Fruit fly (Drosophila melanogaster): ENCODE measurements around the gene CG15535.

Gene CG15535

DNA sequence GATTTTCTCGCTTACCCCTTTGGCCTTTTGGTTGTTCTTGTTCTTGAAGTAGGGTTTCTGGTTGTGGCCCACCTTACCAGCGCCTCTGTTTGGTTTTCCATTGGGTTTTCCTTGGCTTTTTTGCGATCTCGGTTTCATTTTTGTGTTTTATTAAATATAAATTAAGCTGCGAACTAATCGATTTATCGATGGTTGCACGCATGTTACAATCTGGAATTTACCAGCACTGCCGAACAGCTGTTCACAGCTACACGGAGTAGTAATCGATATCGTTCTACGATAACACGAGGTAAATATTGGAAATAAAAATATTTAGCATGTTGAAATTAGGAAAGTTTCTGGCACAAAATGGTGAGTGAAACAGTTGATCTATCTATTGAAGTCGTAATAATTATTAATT, at the start of gene CG15535, which contains the start of gene mRpS18C:
TSS of gene CG15535 (minus strand) at position 235 of the 400 bp plus-strand sequence.
TSS of gene mRpS18C (plus strand) at position 280 of the 400 bp plus-strand sequence.
- peak; percentile 25 for TF ChIP-seq pad (GFP tag; optimal IDR thresholded peaks at IDR 0.05)
- peak; percentile 50 for TF ChIP-seq CG7101 (tag; optimal IDR thresholded peaks at IDR 0.05)
- TF ChIP-seq toe (GFP tag; optimal IDR thresholded peaks at IDR 0.05): peak; percentile 43
- peak; percentile 90 for TF ChIP-seq Mnt (GFP tag; optimal IDR thresholded peaks at IDR 0.05)
- TF ChIP-seq Clk (GFP tag; optimal IDR thresholded peaks at IDR 0.05): peak; percentile 21
- TF ChIP-seq CG7045 (GFP tag; optimal IDR thresholded peaks at IDR 0.05): no peak
- peak; percentile 46 for TF ChIP-seq bab1 (GFP tag; optimal IDR thresholded peaks at IDR 0.05)
- TF ChIP-seq kay (GFP tag; ENCODE audit: borderline replicate concordance): peak; percentile 92
- peak; percentile 36 for TF ChIP-seq CG11617 (GFP tag; optimal IDR thresholded peaks at IDR 0.05)
- no peak for TF ChIP-seq ovo (GFP tag; optimal IDR thresholded peaks at IDR 0.05)
- peak; percentile 23 for TF ChIP-seq cic (GFP tag; optimal IDR thresholded peaks at IDR 0.05)
- peak; percentile 41 for TF ChIP-seq CG5204 (GFP tag; optimal IDR thresholded peaks at IDR 0.05)
- no peak for TF ChIP-seq Crg-1 (GFP tag; optimal IDR thresholded peaks at IDR 0.05)
- TF ChIP-seq CG12768 (GFP tag; optimal IDR thresholded peaks at IDR 0.05): no peak

DNA sequence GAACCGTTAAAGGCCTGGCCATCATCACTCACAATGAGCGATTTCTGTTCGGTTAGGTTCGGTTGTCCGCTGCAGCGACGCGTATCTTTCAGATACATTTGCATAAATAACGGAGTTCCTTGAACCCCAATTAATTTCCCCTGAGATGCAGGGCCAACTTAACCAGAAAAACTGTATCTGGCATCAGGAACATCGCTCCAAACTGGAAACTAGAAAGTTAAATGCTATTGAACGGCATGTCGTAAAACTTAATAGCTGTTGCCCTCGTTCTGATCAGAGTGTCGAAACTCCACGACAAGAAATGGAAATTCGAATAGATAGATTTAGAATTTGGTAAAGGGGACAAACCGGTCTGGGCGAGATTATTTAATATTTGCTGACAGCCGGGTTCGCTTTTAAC, 48.6 kb upstream of the CG15535 start:
- no peak for TF ChIP-seq CG7045 (GFP tag; optimal IDR thresholded peaks at IDR 0.05)
- TF ChIP-seq CG7101 (tag; optimal IDR thresholded peaks at IDR 0.05): no peak
- no peak for TF ChIP-seq Crg-1 (GFP tag; optimal IDR thresholded peaks at IDR 0.05)
- TF ChIP-seq Hr96 (GFP tag; optimal IDR thresholded peaks at IDR 0.05): no peak
- no peak for TF ChIP-seq pad (GFP tag; optimal IDR thresholded peaks at IDR 0.05)
- no peak for TF ChIP-seq ovo (GFP tag; optimal IDR thresholded peaks at IDR 0.05)
- TF ChIP-seq CG11617 (GFP tag; optimal IDR thresholded peaks at IDR 0.05): no peak
- TF ChIP-seq CG1620 (GFP tag; optimal IDR thresholded peaks at IDR 0.05): no peak
- TF ChIP-seq Mnt (GFP tag; optimal IDR thresholded peaks at IDR 0.05): no peak
- TF ChIP-seq CG5204 (GFP tag; optimal IDR thresholded peaks at IDR 0.05): no peak
- TF ChIP-seq kay (GFP tag; ENCODE audit: borderline replicate concordance): no peak
- no peak for TF ChIP-seq bab1 (GFP tag; optimal IDR thresholded peaks at IDR 0.05)
- no peak for TF ChIP-seq Clk (GFP tag; optimal IDR thresholded peaks at IDR 0.05)
- TF ChIP-seq CG33017 (tag; optimal IDR thresholded peaks at IDR 0.05): no peak
- no peak for TF ChIP-seq tj (GFP tag; optimal IDR thresholded peaks at IDR 0.05)
- no peak for TF ChIP-seq cnc (optimal IDR thresholded peaks at IDR 0.05)
- TF ChIP-seq cic (GFP tag; optimal IDR thresholded peaks at IDR 0.05): no peak

DNA sequence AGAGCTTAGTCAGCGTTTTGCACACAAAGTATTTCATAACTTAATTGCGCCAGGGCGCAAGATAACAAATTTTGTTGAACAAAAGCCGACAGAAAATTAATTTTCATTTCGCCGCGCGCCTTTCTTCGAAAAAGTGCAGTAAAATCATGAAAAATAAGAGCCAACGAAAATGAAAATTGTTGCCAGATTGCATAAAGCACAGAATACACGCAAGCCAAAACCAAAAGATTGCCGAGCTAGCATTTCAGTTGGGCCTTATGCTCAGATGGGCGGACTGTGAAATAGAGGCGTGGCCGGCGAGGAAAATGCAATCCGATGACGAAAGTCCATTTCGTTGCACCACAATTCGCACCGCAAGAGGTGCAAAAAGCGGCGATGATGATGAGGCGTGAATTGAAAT, 47.0 kb upstream of the CG15535 start:
- TF ChIP-seq tj (GFP tag; optimal IDR thresholded peaks at IDR 0.05): peak; percentile 99
- TF ChIP-seq Hr96 (GFP tag; optimal IDR thresholded peaks at IDR 0.05): no peak

dm6 chr3R:30467062-30467461, 43.3 kb upstream of the CG15535 start:
- TF ChIP-seq CG12768 (GFP tag; optimal IDR thresholded peaks at IDR 0.05) (no peak), CG7045 (GFP tag; optimal IDR thresholded peaks at IDR 0.05) (no peak), Crg-1 (GFP tag; optimal IDR thresholded peaks at IDR 0.05) (no peak), CG7101 (tag; optimal IDR thresholded peaks at IDR 0.05) (no peak), ovo (GFP tag; optimal IDR thresholded peaks at IDR 0.05) (no peak), CG11617 (GFP tag; optimal IDR thresholded peaks at IDR 0.05) (no peak), pad (GFP tag; optimal IDR thresholded peaks at IDR 0.05) (no peak), CG14711 (tag; optimal IDR thresholded peaks at IDR 0.05) (no peak), toe (GFP tag; optimal IDR thresholded peaks at IDR 0.05) (no peak), Mnt (GFP tag; optimal IDR thresholded peaks at IDR 0.05) (no peak), Clk (GFP tag; optimal IDR thresholded peaks at IDR 0.05) (no peak), bab1 (GFP tag; optimal IDR thresholded peaks at IDR 0.05) (no peak), Hr96 (GFP tag; optimal IDR thresholded peaks at IDR 0.05) (no peak), tj (GFP tag; optimal IDR thresholded peaks at IDR 0.05) (no peak), cic (GFP tag; optimal IDR thresholded peaks at IDR 0.05) (no peak), CG5204 (GFP tag; optimal IDR thresholded peaks at IDR 0.05) (no peak)

DNA sequence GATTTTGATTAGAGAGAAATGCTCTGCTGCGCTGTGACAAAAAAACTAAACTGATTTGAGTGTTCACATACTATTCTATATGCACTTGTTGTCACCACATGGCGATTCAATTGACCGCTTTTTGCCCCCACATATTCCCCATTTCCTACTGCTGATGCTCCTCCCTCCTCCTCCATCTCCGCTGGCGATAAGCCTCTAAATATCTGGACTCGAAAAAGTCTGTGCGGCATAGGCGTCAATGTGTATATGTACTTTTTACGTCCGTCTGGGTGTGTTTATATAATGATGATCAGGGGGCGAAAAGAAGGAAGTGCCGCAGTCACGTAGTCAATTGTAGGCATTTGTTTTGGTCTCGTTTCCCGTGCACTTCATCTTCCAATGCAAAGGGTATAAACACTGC, 42.8 kb upstream of the CG15535 start:
- TF ChIP-seq CG12768 (GFP tag; optimal IDR thresholded peaks at IDR 0.05): peak; percentile 54
- TF ChIP-seq pad (GFP tag; optimal IDR thresholded peaks at IDR 0.05): no peak
- TF ChIP-seq CG11617 (GFP tag; optimal IDR thresholded peaks at IDR 0.05): no peak
- no peak for TF ChIP-seq CG33017 (tag; optimal IDR thresholded peaks at IDR 0.05)
- no peak for TF ChIP-seq CG1620 (GFP tag; optimal IDR thresholded peaks at IDR 0.05)
- TF ChIP-seq tj (GFP tag; optimal IDR thresholded peaks at IDR 0.05): no peak
- no peak for TF ChIP-seq Crg-1 (GFP tag; optimal IDR thresholded peaks at IDR 0.05)
- TF ChIP-seq kay (GFP tag; ENCODE audit: borderline replicate concordance): no peak
- peak; percentile 14 for TF ChIP-seq Mnt (GFP tag; optimal IDR thresholded peaks at IDR 0.05)
- TF ChIP-seq bab1 (GFP tag; optimal IDR thresholded peaks at IDR 0.05): no peak
- TF ChIP-seq CG7101 (tag; optimal IDR thresholded peaks at IDR 0.05): no peak
- no peak for TF ChIP-seq CG7045 (GFP tag; optimal IDR thresholded peaks at IDR 0.05)
- peak; percentile 76 for TF ChIP-seq cic (GFP tag; optimal IDR thresholded peaks at IDR 0.05)
- no peak for TF ChIP-seq cnc (optimal IDR thresholded peaks at IDR 0.05)

DNA sequence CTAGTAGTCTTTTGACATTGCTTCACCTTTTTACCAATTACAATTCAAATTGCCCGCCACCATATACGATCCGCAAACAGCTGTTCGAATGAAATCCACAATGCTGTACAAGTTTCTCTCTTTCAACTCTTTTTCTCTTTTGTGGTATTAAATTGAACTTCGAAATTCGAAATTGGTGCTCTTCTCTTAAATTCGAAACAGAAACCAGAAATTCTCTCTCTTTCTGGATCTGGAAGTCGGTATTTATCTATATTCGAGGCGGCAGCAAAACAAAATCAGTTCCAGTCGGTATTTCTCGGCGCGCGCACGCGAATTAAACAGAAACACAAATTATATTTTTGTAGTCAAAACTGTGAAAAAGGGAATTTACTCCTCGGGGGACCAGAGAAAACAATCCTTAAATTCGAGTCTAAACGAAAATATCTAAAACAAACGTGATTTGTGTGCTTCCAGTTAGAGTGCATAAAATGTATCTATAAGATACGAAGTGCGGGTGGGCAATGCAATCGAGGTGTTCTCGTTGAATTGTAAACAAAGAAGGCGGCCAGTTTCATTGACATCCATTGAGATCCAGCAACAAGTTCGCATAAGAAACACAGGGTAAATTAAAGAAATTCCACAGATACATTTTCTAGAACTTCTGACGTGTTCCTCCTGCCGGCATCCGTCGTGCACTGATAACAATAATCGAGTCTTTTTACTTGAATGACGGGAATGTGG, 42.2 kb upstream of the CG15535 start, which contains the start of gene PH4alphaEFB:
TSS of gene PH4alphaEFB (plus strand) at position 276 of the 720 bp plus-strand sequence.
- TF ChIP-seq CG11617 (GFP tag; optimal IDR thresholded peaks at IDR 0.05) (peak; percentile 7), Mnt (GFP tag; optimal IDR thresholded peaks at IDR 0.05) (peak; percentile 11), pad (GFP tag; optimal IDR thresholded peaks at IDR 0.05) (no peak), bab1 (GFP tag; optimal IDR thresholded peaks at IDR 0.05) (peak; percentile 18), CG12768 (GFP tag; optimal IDR thresholded peaks at IDR 0.05) (no peak), toe (GFP tag; optimal IDR thresholded peaks at IDR 0.05) (no peak), CG33017 (tag; optimal IDR thresholded peaks at IDR 0.05) (no peak), kay (GFP tag; ENCODE audit: borderline replicate concordance) (peak; percentile 74), tj (GFP tag; optimal IDR thresholded peaks at IDR 0.05) (peak; percentile 30), CG7101 (tag; optimal IDR thresholded peaks at IDR 0.05) (no peak), Crg-1 (GFP tag; optimal IDR thresholded peaks at IDR 0.05) (no peak)

Data from whole organism, adult.